Fruit fly (Drosophila melanogaster) whole organism, embryonic: ENCODE data around the gene Pp4-19C.

ENCODE experiments used
- CHES-1-like ChIP-seq: fragments of 200-800 bp; sonication (Bioruptor generic); optimal IDR thresholded peaks from 2 replicates; lab custom pipeline; 2016; ENCODE audit warnings: missing biosample characterization, missing genetic modification characterization
- ems ChIP-seq: fragments of 200-800 bp; sonication (Bioruptor generic); optimal IDR thresholded peaks from 3 replicates; lab custom pipeline; 2016; ENCODE audit warnings: missing biosample characterization, missing genetic modification characterization
- wdn ChIP-seq: fragments of 200-800 bp; sonication (Bioruptor generic); IDR thresholded peaks from 2 replicates; pipeline ENCODE4 v1.3.6; 2022; ENCODE audit warnings: missing biosample characterization, missing genetic modification characterization

- TF ChIP-seq ems (GFP tag; lab: Kevin White, UChicago), result no peak
- no peak for TF ChIP-seq CHES-1-like (GFP tag; lab: Kevin White, UChicago)
- no peak for TF ChIP-seq wdn
Measured at dm6 chrX:20418864-20419263, 4.9 kb downstream of the Pp4-19C start, which contains the start of gene Obp19c.
